Fruit fly (Drosophila melanogaster) whole organism, embryonic: ENCODE data around the gene Syx5.

Source experiments
- ATbp ChIP-seq: fragments of 200-800 bp; sonication (Bioruptor generic); optimal IDR thresholded peaks from 2 replicates; lab custom pipeline; 2017; ENCODE audit warnings: missing biosample characterization, mild to moderate bottlenecking, missing genetic modification characterization, missing genetic modification reagents
- Adf1 ChIP-seq: fragments of 200-800 bp; sonication (Bioruptor generic); IDR thresholded peaks from 2 replicates; pipeline ENCODE4 v1.3.6; 2022; ENCODE audit warnings: missing biosample characterization, missing genetic modification characterization
- Blimp-1 ChIP-seq: fragments of 200-800 bp; sonication (Bioruptor generic); optimal IDR thresholded peaks from 3 replicates; lab custom pipeline; 2018; ENCODE audit warnings: missing biosample characterization, missing genetic modification characterization, mild to moderate bottlenecking, moderate library complexity, missing genetic modification reagents
- C15 ChIP-seq: fragments of 200-800 bp; sonication (Bioruptor generic); IDR thresholded peaks from 3 replicates; pipeline ENCODE4 v1.3.6; 2022; ENCODE audit warnings: missing biosample characterization, missing genetic modification characterization
- CG10274 ChIP-seq: fragments of 200-800 bp; sonication (Bioruptor generic); optimal IDR thresholded peaks from 3 replicates; lab custom pipeline; 2017; ENCODE audit warnings: missing biosample characterization, mild to moderate bottlenecking, missing genetic modification characterization
- CG14014 ChIP-seq: fragments of 200-800 bp; sonication (Bioruptor generic); IDR thresholded peaks from 2 replicates; pipeline ENCODE4 v1.3.6; 2022; ENCODE audit warnings: missing biosample characterization, missing genetic modification characterization
- CG14860 ChIP-seq: fragments of 200-800 bp; sonication (Bioruptor generic); IDR thresholded peaks from 3 replicates; pipeline ENCODE4 v1.3.6; 2022; ENCODE audit warnings: missing biosample characterization, missing genetic modification characterization; ENCODE audit not compliant: partially characterized antibody
- CG1529 ChIP-seq: fragments of 200-800 bp; sonication (Bioruptor generic); optimal IDR thresholded peaks from 3 replicates; lab custom pipeline; 2018; ENCODE audit warnings: missing biosample characterization, missing genetic modification characterization
- CG17385 ChIP-seq: fragments of 200-800 bp; sonication (Bioruptor generic); optimal IDR thresholded peaks from 3 replicates; lab custom pipeline; 2018; ENCODE audit warnings: missing biosample characterization, mild to moderate bottlenecking, missing genetic modification characterization
- CG17612 ChIP-seq: fragments of 200-800 bp; sonication (Bioruptor generic); IDR thresholded peaks from 2 replicates; pipeline ENCODE4 v1.3.6; 2022; ENCODE audit warnings: missing biosample characterization, missing genetic modification characterization
- CG17829 ChIP-seq: fragments of 200-800 bp; optimal IDR thresholded peaks from 2 replicates; lab custom pipeline; 2019; ENCODE audit warnings: missing biosample characterization, mild to moderate bottlenecking, missing genetic modification characterization, moderate library complexity
- CG1792 ChIP-seq: fragments of 200-800 bp; sonication (Bioruptor generic); optimal IDR thresholded peaks from 2 replicates; lab custom pipeline; 2016; ENCODE audit warnings: missing biosample characterization, missing genetic modification characterization
- CG2120 ChIP-seq: fragments of 200-800 bp; sonication (Bioruptor generic); optimal IDR thresholded peaks from 3 replicates; lab custom pipeline; 2016; ENCODE audit warnings: missing biosample characterization, missing genetic modification characterization
- CG2199 ChIP-seq: fragments of 200-800 bp; sonication (Bioruptor generic); IDR thresholded peaks from 3 replicates; pipeline ENCODE4 v1.3.6; 2022; ENCODE audit warnings: missing biosample characterization, missing genetic modification characterization
- CG34422 ChIP-seq: fragments of 200-800 bp; sonication (Bioruptor generic); IDR thresholded peaks from 3 replicates; pipeline ENCODE4 v1.3.6; 2022; ENCODE audit warnings: missing biosample characterization, missing genetic modification characterization
- CG3838 ChIP-seq: fragments of 200-800 bp; sonication (Bioruptor generic); optimal IDR thresholded peaks from 3 replicates; lab custom pipeline; 2016; ENCODE audit warnings: missing biosample characterization, missing genetic modification characterization
- CG6683 ChIP-seq: fragments of 200-800 bp; sonication (Bioruptor generic); optimal IDR thresholded peaks from 2 replicates; lab custom pipeline; 2017; ENCODE audit warnings: missing biosample characterization, mild to moderate bottlenecking, missing genetic modification characterization, missing genetic modification reagents
- Deaf1 ChIP-seq: fragments of 200-800 bp; optimal IDR thresholded peaks from 3 replicates; lab custom pipeline; 2019; ENCODE audit warnings: missing biosample characterization, mild to moderate bottlenecking, missing genetic modification characterization, moderate library complexity
- Dp ChIP-seq: fragments of 200-800 bp; sonication (Bioruptor generic); optimal IDR thresholded peaks from 2 replicates; lab custom pipeline; 2018; ENCODE audit warnings: missing biosample characterization, mild to moderate bottlenecking, missing genetic modification characterization, moderate library complexity
- E2f1 ChIP-seq: fragments of 200-800 bp; sonication (Bioruptor generic); IDR thresholded peaks from 2 replicates; pipeline ENCODE4 v1.3.6; 2022; ENCODE audit warnings: missing biosample characterization, missing genetic modification characterization
- HLH3B ChIP-seq: fragments of 200-800 bp; sonication (Bioruptor generic); IDR thresholded peaks from 2 replicates; pipeline ENCODE4 v1.3.6; 2022; ENCODE audit warnings: missing biosample characterization, missing genetic modification characterization
- Med ChIP-seq: fragments of 200-800 bp; sonication (Bioruptor generic); peaks from one replicate; lab custom pipeline; 2016; ENCODE audit warnings: missing biosample characterization, missing genetic modification characterization, mild to moderate bottlenecking, inconsistent platforms, moderate library complexity
- Neu2 ChIP-seq: fragments of 200-800 bp; sonication (Bioruptor generic); optimal IDR thresholded peaks from 3 replicates; lab custom pipeline; 2016; ENCODE audit warnings: missing biosample characterization, missing genetic modification characterization, borderline replicate concordance
- Opbp ChIP-seq: fragments of 200-800 bp; sonication (Bioruptor generic); IDR thresholded peaks from 3 replicates; pipeline ENCODE4 v1.3.6; 2022; ENCODE audit warnings: missing biosample characterization, missing genetic modification characterization; ENCODE audit not compliant: partially characterized antibody
- Side ChIP-seq: fragments of 200-800 bp; sonication (Bioruptor generic); optimal IDR thresholded peaks from 2 replicates; lab custom pipeline; 2016; ENCODE audit warnings: missing biosample characterization, missing genetic modification characterization
- Xrp1 ChIP-seq: fragments of 200-800 bp; sonication (Bioruptor generic); IDR thresholded peaks from 2 replicates; pipeline ENCODE4 v1.3.6; 2022; ENCODE audit warnings: missing biosample characterization, missing genetic modification characterization
- ac ChIP-seq: fragments of 200-800 bp; sonication (Bioruptor generic); optimal IDR thresholded peaks from 3 replicates; lab custom pipeline; 2017; ENCODE audit warnings: missing biosample characterization, mild to moderate bottlenecking, missing genetic modification characterization
- ap ChIP-seq: fragments of 200-800 bp; sonication (Bioruptor generic); IDR thresholded peaks from 2 replicates; pipeline ENCODE4 v1.3.6; 2022; ENCODE audit warnings: missing biosample characterization, missing genetic modification characterization
- ara ChIP-seq: fragments of 200-800 bp; sonication (Bioruptor generic); IDR thresholded peaks from 2 replicates; pipeline ENCODE4 v1.3.6; 2022; ENCODE audit warnings: missing biosample characterization, missing genetic modification characterization
- br ChIP-seq: fragments of >200 bp; optimal IDR thresholded peaks from 2 replicates; lab custom pipeline; 2017
- crp ChIP-seq, 2 experiments: fragments of 200-800 bp; sonication (Bioruptor generic); optimal IDR thresholded peaks; 2 replicates in 1 of 2; 3 replicates in 1 of 2; lab custom pipeline; 2017; ENCODE audit warnings: missing biosample characterization in 2 of 2, missing genetic modification characterization in 2 of 2, mild to moderate bottlenecking in 1 of 2, moderate library complexity in 1 of 2
- danr ChIP-seq: fragments of 200-800 bp; sonication (Bioruptor generic); IDR thresholded peaks from 2 replicates; pipeline ENCODE4 v1.3.6; 2022; ENCODE audit warnings: missing biosample characterization, missing genetic modification characterization
- dm ChIP-seq: fragments of 200-800 bp; sonication (Bioruptor generic); optimal IDR thresholded peaks from 3 replicates; lab custom pipeline; 2016; ENCODE audit warnings: missing biosample characterization, missing genetic modification characterization
- ham ChIP-seq: fragments of 200-800 bp; sonication (Bioruptor generic); IDR thresholded peaks from 2 replicates; pipeline ENCODE4 v1.3.6; 2022; ENCODE audit warnings: missing biosample characterization, missing genetic modification characterization
- kni ChIP-seq: fragments of 200-800 bp; sonication (Bioruptor generic); optimal IDR thresholded peaks from 3 replicates; lab custom pipeline; 2017; ENCODE audit warnings: mild to moderate bottlenecking, missing biosample characterization, missing genetic modification reagents, missing genetic modification characterization
- lab ChIP-seq: fragments of 200-800 bp; sonication (Bioruptor generic); optimal IDR thresholded peaks from 3 replicates; lab custom pipeline; 2017; ENCODE audit warnings: missing biosample characterization, missing genetic modification characterization, mild to moderate bottlenecking, moderate library complexity, missing genetic modification reagents
- nom ChIP-seq: fragments of 200-800 bp; sonication (Bioruptor generic); optimal IDR thresholded peaks from 2 replicates; lab custom pipeline; 2017; ENCODE audit warnings: missing biosample characterization, missing genetic modification characterization, mild to moderate bottlenecking, moderate library complexity, missing genetic modification reagents
- pan ChIP-seq, 4 experiments: fragments of >200 bp in 3 of 4; fragments of 200-800 bp in 1 of 4; sonication (Bioruptor generic) in 1 of 4; optimal IDR thresholded peaks in 3 of 4; IDR thresholded peaks in 1 of 4; 2 replicates each; pipeline versions ENCODE4 v1.3.6 to Lab custom; 2017 to 2022; ENCODE audit warnings: missing biosample characterization in 2 of 4, missing genetic modification characterization in 2 of 4, mixed read lengths in 1 of 4
- pros ChIP-seq: fragments of 200-800 bp; sonication (Bioruptor generic); optimal IDR thresholded peaks from 3 replicates; lab custom pipeline; 2019; ENCODE audit warnings: missing biosample characterization, mild to moderate bottlenecking, missing genetic modification characterization, moderate library complexity
- repo ChIP-seq: fragments of 200-800 bp; sonication (Bioruptor generic); optimal IDR thresholded peaks from 2 replicates; lab custom pipeline; 2016; ENCODE audit warnings: missing biosample characterization, missing genetic modification characterization
- sd ChIP-seq: fragments of 200-800 bp; sonication (Bioruptor generic); optimal IDR thresholded peaks from 3 replicates; lab custom pipeline; 2018; ENCODE audit warnings: missing biosample characterization, mild to moderate bottlenecking, missing genetic modification characterization, moderate library complexity
- tll ChIP-seq, 2 experiments: fragments of 200-800 bp in 1 of 2; fragments of >200 bp in 1 of 2; sonication (Bioruptor generic) in 1 of 2; optimal IDR thresholded peaks; 2 replicates each; lab custom pipeline; 2017 to 2019; ENCODE audit warnings: missing biosample characterization in 2 of 2, missing genetic modification characterization in 2 of 2, mild to moderate bottlenecking in 1 of 2, moderate library complexity in 1 of 2
- toy ChIP-seq: fragments of 200-800 bp; sonication (Bioruptor generic); IDR thresholded peaks from 2 replicates; pipeline ENCODE4 v1.3.6; 2022; ENCODE audit warnings: missing biosample characterization, missing genetic modification characterization
- trh ChIP-seq: fragments of 200-800 bp; sonication (Bioruptor generic); optimal IDR thresholded peaks from 2 replicates; lab custom pipeline; 2016; ENCODE audit warnings: missing biosample characterization, missing genetic modification characterization
- twi ChIP-seq: fragments of 200-800 bp; optimal IDR thresholded peaks from 2 replicates; lab custom pipeline; 2019; ENCODE audit warnings: missing biosample characterization, mild to moderate bottlenecking, missing genetic modification characterization, moderate library complexity
- unc-4 ChIP-seq: fragments of 200-800 bp; sonication (Bioruptor generic); IDR thresholded peaks from 2 replicates; pipeline ENCODE4 v1.3.6; 2022; ENCODE audit warnings: missing biosample characterization, missing genetic modification characterization; ENCODE audit not compliant: partially characterized antibody
- zf30C ChIP-seq: fragments of 200-800 bp; sonication (Bioruptor generic); optimal IDR thresholded peaks from 3 replicates; lab custom pipeline; 2018; ENCODE audit warnings: missing biosample characterization, mild to moderate bottlenecking, missing genetic modification characterization

Syx5 gene

dm6 chr2L:16321872-16322631 lies 14.9 kb downstream of the Syx5 start (continued):
- TF ChIP-seq CG6683 (GFP tag; lab: Kevin White, UChicago): no peak
- TF ChIP-seq CG17385 (GFP tag; lab: Kevin White, UChicago): no peak
- TF ChIP-seq, all 482 proteins: peak for 7

dm6 chr2L:16323544-16323943 lies 16.4 kb downstream of the Syx5 start:
- TF ChIP-seq ac (GFP tag; lab: Kevin White, UChicago): no peak
- TF ChIP-seq Neu2 (GFP tag; lab: Kevin White, UChicago): peak; percentile 89
- no peak for TF ChIP-seq CG3838 (GFP tag; lab: Kevin White, UChicago)
- TF ChIP-seq zf30C (GFP tag; lab: Kevin White, UChicago): no peak
- TF ChIP-seq CG10274 (GFP tag; lab: Kevin White, UChicago): no peak
- peak; percentile 73 for TF ChIP-seq pros (GFP tag; lab: Kevin White, UChicago)
- TF ChIP-seq CG14014 (GFP tag; lab: Robert Waterston, UW): no peak
- no peak for TF ChIP-seq ap (GFP tag; lab: Robert Waterston, UW)
- TF ChIP-seq nom: no peak
- no peak for TF ChIP-seq CG17612
- TF ChIP-seq Side: no peak
- TF ChIP-seq tll (GFP tag; optimal IDR thresholded peaks at IDR 0.05; lab: Kevin White, UChicago): peak in 1 of 2 experiments; percentile 86
- TF ChIP-seq sd: peak; percentile 40
- peak; percentile 38 for TF ChIP-seq Med (GFP tag; lab: Kevin White, UChicago)
- TF ChIP-seq kni: peak; percentile 66
- no peak for TF ChIP-seq C15
- TF ChIP-seq CG14860 (GFP tag; lab: Robert Waterston, UW): no peak
- no peak for TF ChIP-seq CG2120 (GFP tag; lab: Kevin White, UChicago)
- peak; percentile 69 for TF ChIP-seq twi (tag; lab: Kevin White, UChicago)
- no peak for TF ChIP-seq ATbp (GFP tag; lab: Kevin White, UChicago)
- no peak for TF ChIP-seq CG1792
- TF ChIP-seq dm (GFP tag; lab: Kevin White, UChicago): no peak
- peak; percentile 58; the same call in 2 of the 3 replicates for TF ChIP-seq CG2199
- TF ChIP-seq repo (GFP tag; lab: Kevin White, UChicago): no peak
- TF ChIP-seq br (lab: Kevin White, UChicago): no peak
- TF ChIP-seq Opbp: no peak
- peak; percentile 17 for TF ChIP-seq CG17829
- TF ChIP-seq E2f1 (GFP tag; lab: Robert Waterston, UW): no peak
- TF ChIP-seq, all 482 proteins: peak for 9

- peak; percentile 25 for TF ChIP-seq Dp
- TF ChIP-seq pan (optimal IDR thresholded peaks at IDR 0.05; lab: Kevin White, UChicago): no peak
- peak in 1 of 2 experiments; percentile 74 for TF ChIP-seq pan (GFP tag; optimal IDR thresholded peaks at IDR 0.05 in 1 of 2, IDR thresholded peaks at IDR 0.05 in 1 of 2)
- peak; percentile 46 for TF ChIP-seq Med (GFP tag; lab: Kevin White, UChicago)
- no peak for TF ChIP-seq trh (GFP tag; lab: Kevin White, UChicago)
- no peak for TF ChIP-seq ham (GFP tag; lab: Robert Waterston, UW)
- no peak for TF ChIP-seq unc-4 (GFP tag; lab: Robert Waterston, UW)
- TF ChIP-seq Xrp1 (GFP tag; lab: Robert Waterston, UW): no peak
- peak; percentile 70; the same call in 2 of the 3 replicates for TF ChIP-seq CG34422
- TF ChIP-seq crp (GFP tag; optimal IDR thresholded peaks at IDR 0.05; lab: Kevin White, UChicago): no peak
- peak; percentile 10 for TF ChIP-seq Blimp-1 (GFP tag; lab: Kevin White, UChicago)
- TF ChIP-seq danr: no peak
- TF ChIP-seq Adf1 (GFP tag; lab: Robert Waterston, UW): peak; percentile 53
- peak; percentile 24 for TF ChIP-seq Deaf1
- TF ChIP-seq HLH3B (GFP tag; lab: Robert Waterston, UW): peak; percentile 7; the same call in 1 of the 2 replicates
- peak; percentile 23 for TF ChIP-seq lab
- TF ChIP-seq toy (GFP tag; lab: Robert Waterston, UW): no peak
- TF ChIP-seq ara (GFP tag; lab: Robert Waterston, UW): peak; percentile 54
- TF ChIP-seq nom: peak; percentile 73
- TF ChIP-seq CG1529: no peak
Observed at dm6 chr2L:16324833-16325232, 17.7 kb downstream of the Syx5 start.
